Fruit fly (Drosophila melanogaster) whole organism, adult: ENCODE results near the gene Cpr72Ec.

Experiments
- CG5204 ChIP-seq: fragments of 200-800 bp; sonication (Bioruptor generic); optimal IDR thresholded peaks from 2 replicates; lab custom pipeline; 2016; ENCODE audit warnings: missing biosample characterization, missing genetic modification characterization
- Clk ChIP-seq: fragments of 200-800 bp; sonication (Bioruptor generic); optimal IDR thresholded peaks from 2 replicates; lab custom pipeline; 2017; ENCODE audit warnings: missing biosample characterization, missing genetic modification characterization
- kay ChIP-seq: fragments of 200-800 bp; sonication (Bioruptor generic); peaks from one replicate; lab custom pipeline; 2016; ENCODE audit warnings: missing biosample characterization, missing genetic modification characterization, borderline replicate concordance

dm6 chr3L:16392203-16392800, 25.2 kb upstream of the Cpr72Ec start:
- TF ChIP-seq kay (GFP tag; lab: Kevin White, UChicago): no peak
- TF ChIP-seq Clk (GFP tag; lab: Kevin White, UChicago): no peak
- TF ChIP-seq CG5204: no peak
